Fruit fly (Drosophila melanogaster): ENCODE measurements around the gene CG13021.

The CG13021 gene

dm6 chrX:3538775-3539174 is 24.7 kb downstream of the CG13021 start:
- no peak for TF ChIP-seq CG9705 (GFP tag; optimal IDR thresholded peaks at IDR 0.05)
- peak; percentile 23 for TF ChIP-seq sv (GFP tag; optimal IDR thresholded peaks at IDR 0.05)
- no peak for TF ChIP-seq rgr (GFP tag; optimal IDR thresholded peaks at IDR 0.05)
- no peak for TF ChIP-seq CrebA (GFP tag; optimal IDR thresholded peaks at IDR 0.05; ENCODE audit: borderline replicate concordance)

DNA sequence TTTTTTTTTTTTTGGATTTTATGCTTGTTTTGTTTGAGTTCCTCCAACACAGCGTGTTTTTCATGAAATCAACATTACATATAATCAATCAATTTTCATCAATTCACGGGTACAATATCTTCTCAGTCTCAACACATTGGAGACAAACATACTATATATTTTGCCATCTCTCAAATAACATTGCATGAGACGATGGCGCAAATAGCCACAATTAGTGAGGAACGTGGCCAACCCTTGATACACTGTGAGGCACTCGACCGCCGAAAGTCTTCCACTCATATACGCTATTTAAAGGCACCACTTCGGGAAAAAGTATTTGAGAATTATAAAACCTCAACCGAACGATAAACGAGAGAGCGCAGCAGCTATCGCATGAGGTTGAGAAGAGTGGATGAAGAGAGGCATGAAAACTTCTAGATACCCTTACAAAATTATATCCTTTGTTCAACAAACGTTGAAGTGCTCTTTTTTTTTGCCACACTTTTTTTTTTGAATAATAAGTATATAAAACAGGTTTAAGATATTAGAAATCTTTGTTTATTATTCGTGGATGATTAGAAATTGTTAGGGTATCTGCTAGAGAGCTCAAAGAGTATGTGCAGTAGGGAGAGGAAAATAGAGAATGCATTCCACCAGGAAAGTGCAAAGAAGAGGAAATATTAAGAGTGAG is 31.9 kb downstream of the CG13021 start:
- TF ChIP-seq br (GFP tag; optimal IDR thresholded peaks at IDR 0.05) (peak; percentile 81), Hnf4 (GFP tag; optimal IDR thresholded peaks at IDR 0.05) (peak; percentile 82), sv (GFP tag; optimal IDR thresholded peaks at IDR 0.05) (peak; percentile 42), HLH106 (tag; optimal IDR thresholded peaks at IDR 0.05) (peak; percentile 56), Dfd (GFP tag; optimal IDR thresholded peaks at IDR 0.05) (no peak), pan (optimal IDR thresholded peaks at IDR 0.05) (no peak), fru (GFP tag; optimal IDR thresholded peaks at IDR 0.05) (peak; percentile 81), brk (GFP tag; optimal IDR thresholded peaks at IDR 0.05) (peak; percentile 83), Hr83 (GFP tag; optimal IDR thresholded peaks at IDR 0.05; ENCODE audit: poor library complexity, severe bottlenecking) (no peak), foxo (GFP tag; optimal IDR thresholded peaks at IDR 0.05) (peak in 1 of 2 experiments; percentile 87), usp (GFP tag; optimal IDR thresholded peaks at IDR 0.05) (no peak), rgr (GFP tag; optimal IDR thresholded peaks at IDR 0.05) (peak; percentile 90), Rel (GFP tag; optimal IDR thresholded peaks at IDR 0.05) (peak; percentile 62), Rel (tag; optimal IDR thresholded peaks at IDR 0.05) (no peak), woc (GFP tag; optimal IDR thresholded peaks at IDR 0.05) (peak; percentile 81), sage (GFP tag; optimal IDR thresholded peaks at IDR 0.05) (peak; percentile 72), dmrt93B (GFP tag; optimal IDR thresholded peaks at IDR 0.05) (peak; percentile 74), tai (GFP tag; optimal IDR thresholded peaks at IDR 0.05) (peak; percentile 62), lola (GFP tag; optimal IDR thresholded peaks at IDR 0.05) (no peak), Sp1 (GFP tag; optimal IDR thresholded peaks at IDR 0.05) (peak; percentile 87), CG9705 (GFP tag; optimal IDR thresholded peaks at IDR 0.05) (peak; percentile 60), h (GFP tag; optimal IDR thresholded peaks at IDR 0.05) (peak; percentile 65), Hr78 (GFP tag; optimal IDR thresholded peaks at IDR 0.05) (no peak), OdsH (GFP tag; optimal IDR thresholded peaks at IDR 0.05) (peak; percentile 91), CrebA (GFP tag; optimal IDR thresholded peaks at IDR 0.05; ENCODE audit: borderline replicate concordance) (peak; percentile 19), jim (GFP tag; optimal IDR thresholded peaks at IDR 0.05) (no peak), Jra (GFP tag; optimal IDR thresholded peaks at IDR 0.05) (peak; percentile 34), psq (GFP tag; optimal IDR thresholded peaks at IDR 0.05) (peak; percentile 80), ey (GFP tag; optimal IDR thresholded peaks at IDR 0.05) (peak; percentile 86)

- TF ChIP-seq tai (GFP tag; optimal IDR thresholded peaks at IDR 0.05) (no peak), dl (GFP tag; optimal IDR thresholded peaks at IDR 0.05; ENCODE audit: insufficient read depth in 1 of 2, partially characterized antibody in 2 of 2) (no peak), Mio (GFP tag; optimal IDR thresholded peaks at IDR 0.05) (no peak), fru (GFP tag; optimal IDR thresholded peaks at IDR 0.05) (no peak), lola (GFP tag; optimal IDR thresholded peaks at IDR 0.05) (no peak), HLH106 (tag; optimal IDR thresholded peaks at IDR 0.05) (no peak)
These were observed 34.5 kb downstream of the CG13021 start for dm6 chrX:3548568-3548967.

- TF ChIP-seq Mio (GFP tag; optimal IDR thresholded peaks at IDR 0.05) = no peak
- TF ChIP-seq Dfd (GFP tag; optimal IDR thresholded peaks at IDR 0.05) = no peak
- TF ChIP-seq Vsx2 (GFP tag; optimal IDR thresholded peaks at IDR 0.05; ENCODE audit: partially characterized antibody) = no peak
- TF ChIP-seq foxo (GFP tag; optimal IDR thresholded peaks at IDR 0.05) = no peak
- no peak for TF ChIP-seq sv (GFP tag; optimal IDR thresholded peaks at IDR 0.05)
- TF ChIP-seq brk (GFP tag; optimal IDR thresholded peaks at IDR 0.05) = no peak
- TF ChIP-seq usp (GFP tag; optimal IDR thresholded peaks at IDR 0.05) = no peak
- no peak for TF ChIP-seq CG32264 (GFP tag; optimal IDR thresholded peaks at IDR 0.05)
- TF ChIP-seq Hnf4 (GFP tag; optimal IDR thresholded peaks at IDR 0.05) = no peak
- no peak for TF ChIP-seq lola (GFP tag; optimal IDR thresholded peaks at IDR 0.05)
- TF ChIP-seq CG9705 (GFP tag; optimal IDR thresholded peaks at IDR 0.05) = no peak
- TF ChIP-seq rgr (GFP tag; optimal IDR thresholded peaks at IDR 0.05) = no peak
- no peak for TF ChIP-seq Abd-B (GFP tag; optimal IDR thresholded peaks at IDR 0.05)
- no peak for TF ChIP-seq Myc (optimal IDR thresholded peaks at IDR 0.05)
- TF ChIP-seq dmrt93B (GFP tag; optimal IDR thresholded peaks at IDR 0.05) = no peak
- no peak for TF ChIP-seq Rel (GFP tag; optimal IDR thresholded peaks at IDR 0.05)
- no peak for TF ChIP-seq Rel (tag; optimal IDR thresholded peaks at IDR 0.05)
- no peak for TF ChIP-seq CrebA (GFP tag; optimal IDR thresholded peaks at IDR 0.05; ENCODE audit: borderline replicate concordance)
These were observed 35.2 kb downstream of the CG13021 start for dm6 chrX:3549275-3549674.

Data from whole organism, wandering third instar larva.